Fruit fly (Drosophila melanogaster) S2 (cell line): ENCODE data around the gene CG34280.

Source experiments
- CG8478 ChIP-seq: fragments of >200 bp; optimal IDR thresholded peaks from 2 replicates; lab custom pipeline; 2018
- CTCF ChIP-seq, 2 experiments: fragments of >200 bp; optimal IDR thresholded peaks; 2 replicates each; lab custom pipeline; 2018

DNA sequence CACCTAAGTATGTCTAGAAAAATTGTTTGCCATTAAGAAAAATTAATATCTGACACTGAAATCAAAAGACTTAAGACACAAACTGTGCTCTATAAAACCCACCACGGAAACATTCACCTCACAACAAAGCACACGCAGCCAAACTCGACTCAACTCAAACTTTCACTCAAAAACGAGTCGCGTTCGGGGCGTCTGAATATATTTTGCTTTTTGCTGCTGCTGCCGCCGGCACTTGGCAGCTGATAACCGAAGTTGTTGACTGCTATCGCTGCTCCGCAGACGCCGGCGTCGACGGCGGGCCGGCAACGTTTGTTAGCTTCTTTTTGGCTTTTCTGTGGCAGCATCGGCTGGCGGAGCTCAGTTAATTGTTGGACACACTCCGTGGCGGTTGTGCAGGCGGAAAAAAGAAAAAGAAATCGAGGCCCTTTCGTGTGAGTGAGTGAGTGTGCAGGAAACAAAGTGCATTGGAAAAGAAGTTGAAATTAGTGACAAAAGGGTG is 21.9 kb upstream of the CG34280 start, which contains the start of gene cysu:
- no peak for TF ChIP-seq CG8478 (lab: Kevin White, UChicago)
- TF ChIP-seq CTCF (optimal IDR thresholded peaks at IDR 0.05; lab: Kevin White, UChicago) = no peak
